Fruit fly (Drosophila melanogaster): ENCODE measurements around the gene CheB38c.

DNA sequence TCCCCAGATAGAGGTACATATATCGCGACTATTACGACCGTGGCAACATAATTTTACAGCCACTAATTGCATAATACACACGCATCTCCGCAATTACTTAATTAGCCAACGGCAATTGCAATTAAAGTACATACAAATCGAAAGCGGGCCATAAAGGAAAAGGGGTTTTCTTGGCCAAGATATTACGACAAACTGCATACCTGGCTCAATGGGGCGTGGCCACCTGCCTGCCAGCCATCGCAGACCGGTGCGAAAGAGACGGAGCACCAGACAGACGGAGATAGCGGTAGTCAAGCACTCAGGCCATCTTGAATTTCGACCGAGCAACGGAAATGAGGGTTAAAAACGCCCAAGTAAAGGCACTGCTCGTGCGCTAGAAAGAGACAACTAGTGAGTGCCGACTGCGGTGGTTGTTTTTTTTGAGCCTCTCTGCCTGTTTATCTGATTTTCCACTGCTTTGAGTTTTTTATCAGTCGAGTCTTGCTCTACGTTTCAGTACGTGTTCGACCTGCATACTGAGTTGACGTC, 50.4 kb downstream of the CheB38c start, which contains the start of gene cad:
- TF ChIP-seq h (GFP tag; optimal IDR thresholded peaks at IDR 0.05), result peak; percentile 65
- TF ChIP-seq lola (GFP tag; optimal IDR thresholded peaks at IDR 0.05), result no peak
- no peak for TF ChIP-seq Hr78 (GFP tag; optimal IDR thresholded peaks at IDR 0.05)
- no peak for TF ChIP-seq fru (GFP tag; optimal IDR thresholded peaks at IDR 0.05)
- no peak for TF ChIP-seq usp (GFP tag; optimal IDR thresholded peaks at IDR 0.05)
- TF ChIP-seq Abd-B (GFP tag; optimal IDR thresholded peaks at IDR 0.05), result no peak
- peak; percentile 45 for TF ChIP-seq psq (GFP tag; optimal IDR thresholded peaks at IDR 0.05)
- no peak for TF ChIP-seq sage (GFP tag; optimal IDR thresholded peaks at IDR 0.05)
- TF ChIP-seq Dfd (GFP tag; optimal IDR thresholded peaks at IDR 0.05), result no peak
- TF ChIP-seq GATAd (GFP tag; optimal IDR thresholded peaks at IDR 0.05), result no peak
- peak; percentile 57 for TF ChIP-seq br (GFP tag; optimal IDR thresholded peaks at IDR 0.05)
- TF ChIP-seq CG32264 (GFP tag; optimal IDR thresholded peaks at IDR 0.05), result no peak
- no peak for TF ChIP-seq brk (GFP tag; optimal IDR thresholded peaks at IDR 0.05)
- no peak for TF ChIP-seq woc (GFP tag; optimal IDR thresholded peaks at IDR 0.05)

Data from whole organism, wandering third instar larva.